Worm (Caenorhabditis elegans) whole organism, late embryonic: ENCODE measurements around the gene mbk-2.

Source experiments
- C08G9.2 ChIP-seq: sonication (generic microtip); optimal IDR thresholded peaks from 2 replicates; lab custom pipeline; 2016; ENCODE audit warnings: mild to moderate bottlenecking, missing genetic modification characterization, moderate library complexity, missing compliant biosample characterization
- K09A11.1 ChIP-seq: sonication (generic microtip); optimal IDR thresholded peaks from 2 replicates; lab custom pipeline; 2017; ENCODE audit warnings: antibody characterized with exemption, mild to moderate bottlenecking, missing genetic modification characterization, missing compliant biosample characterization; ENCODE audit not compliant: insufficient read depth
- T23F11.4 ChIP-seq: fragments of 200-800 bp; sonication (Bioruptor generic); optimal IDR thresholded peaks from 2 replicates; lab custom pipeline; 2018; ENCODE audit warnings: mild to moderate bottlenecking, missing genetic modification characterization, missing compliant biosample characterization
- ceh-14 ChIP-seq: sonication (generic microtip); optimal IDR thresholded peaks from 2 replicates; lab custom pipeline; 2016; ENCODE audit warnings: missing genotype, missing genetic modification characterization, missing compliant biosample characterization
- ceh-2 ChIP-seq: sonication (generic microtip); optimal IDR thresholded peaks from 2 replicates; lab custom pipeline; 2016; ENCODE audit warnings: missing genotype, missing genetic modification characterization, missing compliant biosample characterization
- ceh-22 ChIP-seq: sonication (generic microtip); optimal IDR thresholded peaks from 2 replicates; lab custom pipeline; 2017; ENCODE audit warnings: missing biosample characterization, missing genetic modification characterization
- ceh-24 ChIP-seq: sonication (generic microtip); optimal IDR thresholded peaks from 2 replicates; lab custom pipeline; 2016; ENCODE audit warnings: mild to moderate bottlenecking, missing genetic modification characterization, missing compliant biosample characterization
- ceh-6 ChIP-seq: fragments of 200-800 bp; sonication (Bioruptor generic); optimal IDR thresholded peaks from 2 replicates; lab custom pipeline; 2018; ENCODE audit warnings: mild to moderate bottlenecking, missing genetic modification characterization, missing compliant biosample characterization
- ceh-9 ChIP-seq: sonication (generic microtip); optimal IDR thresholded peaks from 2 replicates; lab custom pipeline; 2016; ENCODE audit warnings: mild to moderate bottlenecking, missing genetic modification characterization, inconsistent platforms, missing compliant biosample characterization
- che-1 ChIP-seq: sonication (generic microtip); optimal IDR thresholded peaks from 2 replicates; lab custom pipeline; 2016; ENCODE audit warnings: mild to moderate bottlenecking, missing genetic modification characterization, missing compliant biosample characterization
- dmd-4 ChIP-seq: sonication (generic microtip); optimal IDR thresholded peaks from 2 replicates; lab custom pipeline; 2016; ENCODE audit warnings: borderline replicate concordance, missing genetic modification characterization, missing compliant biosample characterization
- elt-4 ChIP-seq: sonication (generic microtip); optimal IDR thresholded peaks from 2 replicates; lab custom pipeline; 2016; ENCODE audit warnings: missing genetic modification characterization, missing compliant biosample characterization
- fax-1 ChIP-seq: sonication (generic microtip); optimal IDR thresholded peaks from 2 replicates; lab custom pipeline; 2016; ENCODE audit warnings: missing genotype, missing genetic modification characterization, missing compliant biosample characterization
- hlh-30 ChIP-seq: sonication (generic microtip); optimal IDR thresholded peaks from 2 replicates; lab custom pipeline; 2017; ENCODE audit warnings: antibody characterized with exemption, missing genetic modification characterization, missing compliant biosample characterization; ENCODE audit not compliant: insufficient read depth
- hlh-6 ChIP-seq: sonication (generic microtip); optimal IDR thresholded peaks from 2 replicates; lab custom pipeline; 2016; ENCODE audit warnings: missing genotype, missing genetic modification characterization, missing compliant biosample characterization
- madf-2 ChIP-seq: sonication (generic microtip); optimal IDR thresholded peaks from 2 replicates; lab custom pipeline; 2017; ENCODE audit warnings: missing genetic modification characterization, missing compliant biosample characterization
- pax-1 ChIP-seq: fragments of 150-350 bp; optimal IDR thresholded peaks from 2 replicates; lab custom pipeline; 2014; ENCODE audit warnings: missing biosample characterization, missing genetic modification characterization
- unc-42 ChIP-seq: sonication (generic microtip); optimal IDR thresholded peaks from 2 replicates; lab custom pipeline; 2016; ENCODE audit warnings: missing genotype, missing genetic modification characterization, missing compliant biosample characterization
- unc-86 ChIP-seq: sonication (generic microtip); optimal IDR thresholded peaks from 2 replicates; lab custom pipeline; 2016; ENCODE audit warnings: missing genetic modification characterization, missing compliant biosample characterization
- ztf-16 ChIP-seq: sonication (generic microtip); optimal IDR thresholded peaks from 2 replicates; lab custom pipeline; 2017; ENCODE audit warnings: missing genetic modification characterization, missing compliant biosample characterization

The mbk-2 gene

DNA sequence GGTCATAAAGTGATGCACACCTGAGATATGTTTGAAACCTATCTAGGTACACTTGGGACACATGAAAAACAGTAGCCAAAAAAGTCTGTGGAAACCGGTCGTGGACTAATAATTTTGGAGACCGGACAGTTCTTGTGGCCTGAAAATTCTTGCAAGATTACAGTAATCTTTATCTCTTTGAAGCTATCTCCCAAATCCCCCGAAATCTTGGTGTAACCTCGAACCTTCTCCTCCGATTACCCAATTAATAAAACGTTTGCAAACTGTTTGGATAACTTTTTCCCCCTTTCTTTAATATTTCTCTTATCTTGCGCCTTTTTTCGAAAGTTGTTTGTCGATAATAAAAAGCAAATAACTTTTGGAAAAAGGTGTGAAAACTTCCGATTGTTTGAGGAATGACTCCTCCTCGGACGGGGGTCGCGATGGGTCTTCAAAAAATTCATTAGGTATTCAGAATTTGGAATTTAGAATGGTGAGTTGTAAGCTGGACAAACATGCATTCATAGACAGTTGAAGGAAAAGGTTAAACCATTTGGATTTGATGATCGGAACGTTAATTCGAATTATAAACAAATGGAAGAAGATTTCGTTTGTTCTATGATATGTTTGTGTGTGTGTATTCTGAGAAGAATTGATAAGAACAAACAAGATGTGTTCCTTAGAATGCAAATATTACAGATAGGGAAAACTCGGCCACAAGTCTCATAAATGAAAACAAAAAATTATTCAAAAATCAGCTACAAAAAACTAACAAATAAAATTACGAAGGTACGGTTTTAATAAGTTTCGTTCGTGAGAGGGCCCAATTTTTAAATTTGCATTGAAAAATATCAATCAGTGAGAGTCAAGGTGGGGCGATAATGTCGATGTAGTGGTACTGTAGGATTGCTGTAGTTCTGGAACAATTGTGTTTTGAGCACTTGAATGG is 74.1 kb downstream of the mbk-2 start:
- TF ChIP-seq ceh-6 (GFP tag; lab: Kevin White, UChicago) (no peak), T23F11.4 (no peak), hlh-6 (tag; lab: Kevin White, UChicago) (no peak), fax-1 (tag; lab: Kevin White, UChicago) (no peak), hlh-30 (tag; lab: Kevin White, UChicago) (no peak), K09A11.1 (tag; lab: Kevin White, UChicago) (no peak), che-1 (tag; lab: Kevin White, UChicago) (no peak), unc-42 (tag; lab: Kevin White, UChicago) (no peak), elt-4 (tag; lab: Kevin White, UChicago) (no peak), pax-1 (tag; lab: Kevin White, UChicago) (no peak), ztf-16 (tag; lab: Kevin White, UChicago) (no peak), ceh-22 (tag; lab: Kevin White, UChicago) (no peak), ceh-2 (no peak), ceh-14 (no peak), madf-2 (tag; lab: Kevin White, UChicago) (no peak), C08G9.2 (no peak), unc-86 (tag; lab: Kevin White, UChicago) (no peak), dmd-4 (no peak), ceh-24 (tag; lab: Kevin White, UChicago) (no peak), ceh-9 (no peak)
